Fruit fly (Drosophila melanogaster): ENCODE results near the gene Pyroxd1.

Gene Pyroxd1

dm6 chr2L:20077423-20078401, 13.5 kb upstream of the Pyroxd1 start:
- no peak for TF ChIP-seq Myc (optimal IDR thresholded peaks at IDR 0.05)
- TF ChIP-seq ttk (optimal IDR thresholded peaks at IDR 0.05) = no peak
- no peak for TF ChIP-seq insv (optimal IDR thresholded peaks at IDR 0.05)
- TF ChIP-seq h (optimal IDR thresholded peaks at IDR 0.05) = no peak
- no peak for TF ChIP-seq psq (optimal IDR thresholded peaks at IDR 0.05)
- TF ChIP-seq Sin3A (optimal IDR thresholded peaks at IDR 0.05) = no peak

- TF ChIP-seq Myc (optimal IDR thresholded peaks at IDR 0.05) (no peak), psq (optimal IDR thresholded peaks at IDR 0.05) (no peak), ttk (optimal IDR thresholded peaks at IDR 0.05) (no peak), Sin3A (optimal IDR thresholded peaks at IDR 0.05) (no peak), h (optimal IDR thresholded peaks at IDR 0.05) (no peak)
These were observed 12.4 kb upstream of the Pyroxd1 start for dm6 chr2L:20078880-20079279.

dm6 chr2L:20080772-20081171, 10.5 kb upstream of the Pyroxd1 start:
- no peak for TF ChIP-seq ttk (optimal IDR thresholded peaks at IDR 0.05)
- TF ChIP-seq psq (optimal IDR thresholded peaks at IDR 0.05) = no peak
- no peak for TF ChIP-seq Myc (optimal IDR thresholded peaks at IDR 0.05)
- TF ChIP-seq Sin3A (optimal IDR thresholded peaks at IDR 0.05) = no peak
- no peak for TF ChIP-seq h (optimal IDR thresholded peaks at IDR 0.05)
- TF ChIP-seq insv (optimal IDR thresholded peaks at IDR 0.05) = no peak

dm6 chr2L:20082155-20082964, 8.9 kb upstream of the Pyroxd1 start:
- TF ChIP-seq psq (optimal IDR thresholded peaks at IDR 0.05) (no peak), Myc (optimal IDR thresholded peaks at IDR 0.05) (no peak), insv (optimal IDR thresholded peaks at IDR 0.05) (no peak), h (optimal IDR thresholded peaks at IDR 0.05) (no peak), ttk (optimal IDR thresholded peaks at IDR 0.05) (no peak), Sin3A (optimal IDR thresholded peaks at IDR 0.05) (no peak)

dm6 chr2L:20082965-20083855, 8.0 kb upstream of the Pyroxd1 start:
- TF ChIP-seq insv (optimal IDR thresholded peaks at IDR 0.05) (no peak), h (optimal IDR thresholded peaks at IDR 0.05) (no peak), psq (optimal IDR thresholded peaks at IDR 0.05) (no peak), ttk (optimal IDR thresholded peaks at IDR 0.05) (no peak), Myc (optimal IDR thresholded peaks at IDR 0.05) (no peak), Sin3A (optimal IDR thresholded peaks at IDR 0.05) (no peak)

dm6 chr2L:20084068-20084651, 7.1 kb upstream of the Pyroxd1 start:
- TF ChIP-seq insv (optimal IDR thresholded peaks at IDR 0.05) (no peak), ttk (optimal IDR thresholded peaks at IDR 0.05) (no peak), Sin3A (optimal IDR thresholded peaks at IDR 0.05) (no peak), psq (optimal IDR thresholded peaks at IDR 0.05) (no peak), Myc (optimal IDR thresholded peaks at IDR 0.05) (no peak), h (optimal IDR thresholded peaks at IDR 0.05) (no peak)

- TF ChIP-seq Myc (optimal IDR thresholded peaks at IDR 0.05) (no peak), ttk (optimal IDR thresholded peaks at IDR 0.05) (no peak), psq (optimal IDR thresholded peaks at IDR 0.05) (no peak), h (optimal IDR thresholded peaks at IDR 0.05) (no peak), insv (optimal IDR thresholded peaks at IDR 0.05) (no peak), Sin3A (optimal IDR thresholded peaks at IDR 0.05) (no peak)
These were observed 6.3 kb upstream of the Pyroxd1 start, which contains the start of gene fok for dm6 chr2L:20084785-20085555. fok (minus strand) TSS chr2L:20085070.

dm6 chr2L:20086295-20087096, 4.7 kb upstream of the Pyroxd1 start:
- TF ChIP-seq ttk (optimal IDR thresholded peaks at IDR 0.05) (no peak), Myc (optimal IDR thresholded peaks at IDR 0.05) (no peak), h (optimal IDR thresholded peaks at IDR 0.05) (no peak), insv (optimal IDR thresholded peaks at IDR 0.05) (no peak), psq (optimal IDR thresholded peaks at IDR 0.05) (no peak), Sin3A (optimal IDR thresholded peaks at IDR 0.05) (no peak)

dm6 chr2L:20093794-20094193, 2.6 kb downstream of the Pyroxd1 start, which contains the start of the genes Taf13 and nesd:
Taf13 (minus strand) TSS chr2L:20093849.
nesd (plus strand) TSS chr2L:20093972.
- no peak for TF ChIP-seq Sin3A (optimal IDR thresholded peaks at IDR 0.05)
